Fruit fly (Drosophila melanogaster): ENCODE measurements around the gene JMJD7.

The JMJD7 gene

DNA sequence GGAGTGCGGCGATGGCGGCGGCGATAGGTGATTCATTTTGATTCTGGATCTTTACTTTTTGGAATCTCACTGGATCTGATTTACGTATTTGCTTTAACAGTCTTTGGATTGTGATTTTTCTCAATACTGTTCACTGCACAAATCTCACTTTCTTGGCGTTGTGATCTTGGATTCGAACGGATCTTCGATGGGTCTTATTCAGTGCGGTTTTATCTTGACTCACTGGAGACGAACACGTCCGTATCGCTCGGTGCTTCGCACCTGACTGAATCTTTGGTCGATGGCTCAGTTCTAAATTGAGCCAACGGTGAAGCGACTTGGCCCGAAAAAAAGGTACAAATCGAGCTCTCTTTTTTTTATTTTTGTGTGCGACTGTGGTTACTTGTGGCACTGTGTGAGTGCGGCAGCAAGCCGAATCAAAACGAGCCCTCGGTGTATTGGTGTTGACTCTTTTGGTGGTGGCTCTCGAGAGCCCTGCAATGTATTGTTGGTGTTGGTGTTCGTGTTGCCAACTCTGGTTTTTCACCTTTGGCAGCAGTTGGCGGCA is 49.1 kb downstream of the JMJD7 start, which contains the start of gene sens (continued):
- TF ChIP-seq Fer3 (tag; optimal IDR thresholded peaks at IDR 0.05) (no peak), CG5245 (GFP tag; optimal IDR thresholded peaks at IDR 0.05) (no peak), pros (GFP tag; optimal IDR thresholded peaks at IDR 0.05) (no peak), Opbp (GFP tag; IDR thresholded peaks at IDR 0.05; ENCODE audit: partially characterized antibody) (no peak), CG13775 (GFP tag; optimal IDR thresholded peaks at IDR 0.05) (no peak), HLHmδ (GFP tag; optimal IDR thresholded peaks at IDR 0.05) (no peak), Tbp (GFP tag; optimal IDR thresholded peaks at IDR 0.05) (no peak), klu (GFP tag; IDR thresholded peaks at IDR 0.05) (no peak), CG31441 (GFP tag; IDR thresholded peaks at IDR 0.05) (no peak), Nf-YC (tag; optimal IDR thresholded peaks at IDR 0.05) (peak; percentile 87), D (optimal IDR thresholded peaks at IDR 0.05) (no peak), D (GFP tag; optimal IDR thresholded peaks at IDR 0.05) (no peak), CG4730 (GFP tag; IDR thresholded peaks at IDR 0.05) (no peak), hkb (optimal IDR thresholded peaks at IDR 0.05) (no peak), hkb (GFP tag; IDR thresholded peaks at IDR 0.05) (no peak), CG2120 (GFP tag; optimal IDR thresholded peaks at IDR 0.05) (no peak), Sry-δ (GFP tag; optimal IDR thresholded peaks at IDR 0.05) (no peak), Trl (optimal IDR thresholded peaks at IDR 0.05) (peak in 1 of 2 experiments; percentile 11), Trl (GFP tag; optimal IDR thresholded peaks at IDR 0.05) (no peak), CG43689 (GFP tag; IDR thresholded peaks at IDR 0.05) (no peak), sr (GFP tag; IDR thresholded peaks at IDR 0.05) (no peak), CG1832 (GFP tag; optimal IDR thresholded peaks at IDR 0.05) (no peak), dmrt99B (tag; optimal IDR thresholded peaks at IDR 0.05) (no peak), CG4404 (GFP tag; IDR thresholded peaks at IDR 0.05) (no peak), CG15269 (tag; optimal IDR thresholded peaks at IDR 0.05) (no peak), CG17829 (tag; optimal IDR thresholded peaks at IDR 0.05) (peak; percentile 64), CG6654 (GFP tag; optimal IDR thresholded peaks at IDR 0.05) (no peak), Atf6 (GFP tag; IDR thresholded peaks at IDR 0.05) (no peak), CG17912 (GFP tag; optimal IDR thresholded peaks at IDR 0.05) (no peak), B-H2 (GFP tag; optimal IDR thresholded peaks at IDR 0.05) (no peak), gce (GFP tag; IDR thresholded peaks at IDR 0.05) (no peak), CG6765 (GFP tag; optimal IDR thresholded peaks at IDR 0.05) (no peak), pan (optimal IDR thresholded peaks at IDR 0.05) (no peak), pan (GFP tag; optimal IDR thresholded peaks at IDR 0.05 in 1 of 2, IDR thresholded peaks at IDR 0.05 in 1 of 2) (no peak), Jarid2 (GFP tag; optimal IDR thresholded peaks at IDR 0.05) (peak; percentile 81), nom (GFP tag; optimal IDR thresholded peaks at IDR 0.05) (peak; percentile 35), sima (GFP tag; optimal IDR thresholded peaks at IDR 0.05) (no peak), sisA (GFP tag; IDR thresholded peaks at IDR 0.05) (no peak), Bteb2 (GFP tag; optimal IDR thresholded peaks at IDR 0.05) (no peak), TFAM (GFP tag; optimal IDR thresholded peaks at IDR 0.05) (no peak), CG18764 (GFP tag; optimal IDR thresholded peaks at IDR 0.05) (no peak), sens (GFP tag) (peak; percentile 93), nerfin-2 (GFP tag; IDR thresholded peaks at IDR 0.05; ENCODE audit: partially characterized antibody) (no peak), CG11093 (GFP tag; IDR thresholded peaks at IDR 0.05) (no peak), slbo (GFP tag; IDR thresholded peaks at IDR 0.05) (no peak), ac (GFP tag; optimal IDR thresholded peaks at IDR 0.05) (no peak), MESR4 (GFP tag; optimal IDR thresholded peaks at IDR 0.05) (no peak), CG18011 (GFP tag; optimal IDR thresholded peaks at IDR 0.05) (no peak), CG7839 (tag; optimal IDR thresholded peaks at IDR 0.05) (no peak), CG12071 (GFP tag; optimal IDR thresholded peaks at IDR 0.05) (no peak), Myb (GFP tag; optimal IDR thresholded peaks at IDR 0.05) (no peak)

Data from whole organism, embryonic.